Worm (Caenorhabditis elegans) whole organism, late embryonic: ENCODE measurements around the gene stau-1.

Experiments used
- C08G9.2 ChIP-seq: sonication (generic microtip); optimal IDR thresholded peaks from 2 replicates; lab custom pipeline; 2016; ENCODE audit warnings: mild to moderate bottlenecking, missing genetic modification characterization, moderate library complexity, missing compliant biosample characterization
- ama-1 ChIP-seq: fragments of 150-350 bp; optimal IDR thresholded peaks from 2 replicates; lab custom pipeline; 2014
- ceh-19 ChIP-seq: fragments of 200-800 bp; sonication (Bioruptor generic); optimal IDR thresholded peaks from 2 replicates; lab custom pipeline; 2018; ENCODE audit warnings: mild to moderate bottlenecking, missing genetic modification characterization, missing compliant biosample characterization
- ceh-9 ChIP-seq: sonication (generic microtip); optimal IDR thresholded peaks from 2 replicates; lab custom pipeline; 2016; ENCODE audit warnings: mild to moderate bottlenecking, missing genetic modification characterization, inconsistent platforms, missing compliant biosample characterization
- fkh-6 ChIP-seq: sonication (generic microtip); optimal IDR thresholded peaks from 2 replicates; lab custom pipeline; 2016; ENCODE audit warnings: missing genetic modification characterization, missing compliant biosample characterization
- hlh-30 ChIP-seq: sonication (generic microtip); optimal IDR thresholded peaks from 2 replicates; lab custom pipeline; 2017; ENCODE audit warnings: antibody characterized with exemption, missing genetic modification characterization, missing compliant biosample characterization; ENCODE audit not compliant: insufficient read depth
- pag-3 ChIP-seq: sonication (generic microtip); optimal IDR thresholded peaks from 2 replicates; lab custom pipeline; 2016; ENCODE audit warnings: missing compliant biosample characterization, missing genetic modification characterization, borderline replicate concordance
- pha-4 ChIP-seq: fragments of 150-350 bp; optimal IDR thresholded peaks from 2 replicates; lab custom pipeline; 2018; ENCODE audit warnings: missing biosample characterization, missing genetic modification reagents, missing genetic modification characterization
- tbx-2 ChIP-seq: sonication (generic microtip); optimal IDR thresholded peaks from 2 replicates; lab custom pipeline; 2016; ENCODE audit warnings: missing genetic modification characterization, missing compliant biosample characterization

- TF ChIP-seq ceh-9 (tag; lab: Kevin White, UChicago) = no peak
- no peak for TF ChIP-seq hlh-30 (tag; lab: Kevin White, UChicago)
- TF ChIP-seq C08G9.2 (tag; lab: Kevin White, UChicago) = no peak
- no peak for TF ChIP-seq pha-4 (tag; lab: Kevin White, UChicago)
- no peak for TF ChIP-seq ama-1 (lab: Kevin White, UChicago)
- no peak for TF ChIP-seq ceh-19 (GFP tag; lab: Kevin White, UChicago)
- no peak for TF ChIP-seq fkh-6 (tag; lab: Kevin White, UChicago)
- TF ChIP-seq pag-3 (tag; lab: Kevin White, UChicago) = no peak
- TF ChIP-seq tbx-2 (tag; lab: Kevin White, UChicago) = no peak
These were observed 46.8 kb upstream of the stau-1 start for ce11 chrX:1081927-1082326.
